Fruit fly (Drosophila melanogaster) whole organism, adult: ENCODE results near the gene RhoGEF3.
A peak's percentile ranks its signal among the peaks of the same experiment; 100 is the strongest.

Experiments
- CG11617 ChIP-seq: fragments of 200-800 bp; sonication (Bioruptor generic); optimal IDR thresholded peaks from 2 replicates; lab custom pipeline; 2017; ENCODE audit warnings: mild to moderate bottlenecking, missing biosample characterization, missing genetic modification reagents, missing genetic modification characterization
- CG12768 ChIP-seq: fragments of 200-800 bp; sonication (Bioruptor generic); optimal IDR thresholded peaks from 2 replicates; lab custom pipeline; 2017; ENCODE audit warnings: missing biosample characterization, missing genetic modification characterization, mild to moderate bottlenecking, moderate library complexity, missing genetic modification reagents
- CG14711 ChIP-seq: fragments of 200-800 bp; sonication (Bioruptor generic); optimal IDR thresholded peaks from 2 replicates; lab custom pipeline; 2018; ENCODE audit warnings: missing biosample characterization, mild to moderate bottlenecking, missing genetic modification characterization, moderate library complexity
- CG1620 ChIP-seq: fragments of 200-800 bp; sonication (Bioruptor generic); optimal IDR thresholded peaks from 2 replicates; lab custom pipeline; 2016; ENCODE audit warnings: missing biosample characterization, missing genetic modification characterization
- CG33017 ChIP-seq: fragments of 200-800 bp; sonication (Bioruptor generic); optimal IDR thresholded peaks from 2 replicates; lab custom pipeline; 2018; ENCODE audit warnings: missing biosample characterization, mild to moderate bottlenecking, missing genetic modification characterization, moderate library complexity
- CG5204 ChIP-seq: fragments of 200-800 bp; sonication (Bioruptor generic); optimal IDR thresholded peaks from 2 replicates; lab custom pipeline; 2016; ENCODE audit warnings: missing biosample characterization, missing genetic modification characterization
- CG7045 ChIP-seq: fragments of 200-800 bp; sonication (Bioruptor generic); optimal IDR thresholded peaks from 2 replicates; lab custom pipeline; 2017; ENCODE audit warnings: missing biosample characterization, mild to moderate bottlenecking, missing genetic modification characterization
- CG7101 ChIP-seq: fragments of 200-800 bp; sonication (Bioruptor generic); optimal IDR thresholded peaks from 2 replicates; lab custom pipeline; 2018; ENCODE audit warnings: missing biosample characterization, mild to moderate bottlenecking, missing genetic modification characterization, moderate library complexity
- Clk ChIP-seq: fragments of 200-800 bp; sonication (Bioruptor generic); optimal IDR thresholded peaks from 2 replicates; lab custom pipeline; 2017; ENCODE audit warnings: missing biosample characterization, missing genetic modification characterization
- Crg-1 ChIP-seq: fragments of 200-800 bp; sonication (Bioruptor generic); optimal IDR thresholded peaks from 2 replicates; lab custom pipeline; 2016; ENCODE audit warnings: missing biosample characterization, missing genetic modification characterization
- Hr96 ChIP-seq: fragments of 200-800 bp; sonication (Bioruptor generic); optimal IDR thresholded peaks from 2 replicates; lab custom pipeline; 2016; ENCODE audit warnings: missing biosample characterization, missing genetic modification characterization
- Mnt ChIP-seq: fragments of 200-800 bp; sonication (Bioruptor generic); optimal IDR thresholded peaks from 2 replicates; lab custom pipeline; 2016; ENCODE audit warnings: missing biosample characterization, mild to moderate bottlenecking, missing genetic modification characterization
- bab1 ChIP-seq: fragments of 200-800 bp; sonication (Bioruptor generic); optimal IDR thresholded peaks from 3 replicates; lab custom pipeline; 2019; ENCODE audit warnings: missing biosample characterization, mild to moderate bottlenecking, missing genetic modification characterization, moderate library complexity
- cic ChIP-seq: fragments of 200-800 bp; sonication (Bioruptor generic); optimal IDR thresholded peaks from 2 replicates; lab custom pipeline; 2017; ENCODE audit warnings: missing biosample characterization, mild to moderate bottlenecking, missing genetic modification characterization, moderate library complexity
- cnc ChIP-seq, 2 experiments: fragments of >200 bp; optimal IDR thresholded peaks; 2 replicates each; lab custom pipeline; 2017
- kay ChIP-seq: fragments of 200-800 bp; sonication (Bioruptor generic); peaks from one replicate; lab custom pipeline; 2016; ENCODE audit warnings: missing biosample characterization, missing genetic modification characterization, borderline replicate concordance
- ovo ChIP-seq: fragments of 200-800 bp; sonication (Bioruptor generic); optimal IDR thresholded peaks from 2 replicates; lab custom pipeline; 2016; ENCODE audit warnings: missing biosample characterization, missing genetic modification characterization
- pad ChIP-seq: fragments of 200-800 bp; sonication (Bioruptor generic); optimal IDR thresholded peaks from 3 replicates; lab custom pipeline; 2017; ENCODE audit warnings: missing biosample characterization, missing genetic modification characterization, mild to moderate bottlenecking, moderate library complexity, missing genetic modification reagents
- tj ChIP-seq: fragments of 200-800 bp; sonication (Bioruptor generic); optimal IDR thresholded peaks from 3 replicates; lab custom pipeline; 2017; ENCODE audit warnings: missing biosample characterization, mild to moderate bottlenecking, missing genetic modification characterization, moderate library complexity
- toe ChIP-seq: fragments of 200-800 bp; sonication (Bioruptor generic); optimal IDR thresholded peaks from 2 replicates; lab custom pipeline; 2016; ENCODE audit warnings: missing biosample characterization, missing genetic modification characterization

Gene RhoGEF3

dm6 chr3L:319145-320009, 42.1 kb downstream of the RhoGEF3 start, which contains the start of gene fwd:
Gene fwd (minus strand): TSS chr3L:319884.
- TF ChIP-seq bab1 (GFP tag; lab: Kevin White, UChicago) = peak; percentile 70
- no peak for TF ChIP-seq toe (GFP tag; lab: Kevin White, UChicago)
- TF ChIP-seq ovo (GFP tag; lab: Kevin White, UChicago) = peak; percentile 52
- TF ChIP-seq cnc (optimal IDR thresholded peaks at IDR 0.05; lab: Kevin White, UChicago) = no peak
- TF ChIP-seq CG11617 (GFP tag; lab: Kevin White, UChicago) = peak; percentile 57
- peak; percentile 51 for TF ChIP-seq CG7101
- TF ChIP-seq kay (GFP tag; lab: Kevin White, UChicago) = no peak
- no peak for TF ChIP-seq Crg-1 (GFP tag; lab: Kevin White, UChicago)
- no peak for TF ChIP-seq CG7045
- peak; percentile 47 for TF ChIP-seq cic (GFP tag; lab: Kevin White, UChicago)
- TF ChIP-seq CG1620 (GFP tag; lab: Kevin White, UChicago) = peak; percentile 23
- peak; percentile 51 for TF ChIP-seq pad
- TF ChIP-seq CG14711 (tag; lab: Kevin White, UChicago) = no peak
- no peak for TF ChIP-seq Mnt (GFP tag; lab: Kevin White, UChicago)
- TF ChIP-seq Hr96 (GFP tag; lab: Kevin White, UChicago) = no peak
- TF ChIP-seq Clk = no peak
- TF ChIP-seq CG33017 (tag; lab: Kevin White, UChicago) = peak; percentile 22
- TF ChIP-seq CG5204 (GFP tag; lab: Kevin White, UChicago) = no peak
- TF ChIP-seq tj (GFP tag; lab: Kevin White, UChicago) = peak; percentile 18
- TF ChIP-seq CG12768 (GFP tag; lab: Kevin White, UChicago) = no peak

dm6 chr3L:320010-320337, 42.7 kb downstream of the RhoGEF3 start:
- no peak for TF ChIP-seq Mnt (GFP tag; lab: Kevin White, UChicago)
- no peak for TF ChIP-seq CG7045
- TF ChIP-seq pad = no peak
- TF ChIP-seq Crg-1 (GFP tag; lab: Kevin White, UChicago) = no peak

- TF ChIP-seq Hr96 (GFP tag; lab: Kevin White, UChicago) (no peak), CG14711 (tag; lab: Kevin White, UChicago) (no peak), CG33017 (tag; lab: Kevin White, UChicago) (no peak)
These were observed 43.6 kb downstream of the RhoGEF3 start for dm6 chr3L:320798-321197.

dm6 chr3L:321495-321894, 44.3 kb downstream of the RhoGEF3 start:
- no peak for TF ChIP-seq ovo (GFP tag; lab: Kevin White, UChicago)
- TF ChIP-seq Hr96 (GFP tag; lab: Kevin White, UChicago) = no peak
- TF ChIP-seq CG7045 = no peak
- no peak for TF ChIP-seq Mnt (GFP tag; lab: Kevin White, UChicago)
- no peak for TF ChIP-seq cic (GFP tag; lab: Kevin White, UChicago)
- TF ChIP-seq CG7101 = no peak
- TF ChIP-seq CG5204 (GFP tag; lab: Kevin White, UChicago) = no peak
- no peak for TF ChIP-seq Crg-1 (GFP tag; lab: Kevin White, UChicago)
- TF ChIP-seq pad = no peak
- no peak for TF ChIP-seq cnc (optimal IDR thresholded peaks at IDR 0.05; lab: Kevin White, UChicago)
- TF ChIP-seq Clk = no peak
- TF ChIP-seq bab1 (GFP tag; lab: Kevin White, UChicago) = no peak
- no peak for TF ChIP-seq CG1620 (GFP tag; lab: Kevin White, UChicago)

- TF ChIP-seq toe (GFP tag; lab: Kevin White, UChicago) = no peak
- peak; percentile 23 for TF ChIP-seq bab1 (GFP tag; lab: Kevin White, UChicago)
- peak; percentile 13 for TF ChIP-seq pad
- peak; percentile 9 for TF ChIP-seq CG7101
- peak; percentile 12 for TF ChIP-seq CG14711 (tag; lab: Kevin White, UChicago)
- peak; percentile 17 for TF ChIP-seq CG1620 (GFP tag; lab: Kevin White, UChicago)
- TF ChIP-seq CG11617 (GFP tag; lab: Kevin White, UChicago) = no peak
- peak; percentile 98 for TF ChIP-seq Mnt (GFP tag; lab: Kevin White, UChicago)
These were observed 47.2 kb downstream of the RhoGEF3 start, which contains the start of gene CG32344 for dm6 chr3L:324486-324885. Gene CG32344 (minus strand): TSS chr3L:324720.

dm6 chr3L:327833-328232, 50.6 kb downstream of the RhoGEF3 start, which contains the start of the genes Atac3 and Ptpmeg:
Gene Atac3 (minus strand): TSS chr3L:327992.
Gene Ptpmeg (plus strand): TSS chr3L:328097.
- peak; percentile 1 for TF ChIP-seq bab1 (GFP tag; lab: Kevin White, UChicago)
- no peak for TF ChIP-seq cnc (optimal IDR thresholded peaks at IDR 0.05; lab: Kevin White, UChicago)
- TF ChIP-seq CG33017 (tag; lab: Kevin White, UChicago) = no peak
- peak; percentile 24 for TF ChIP-seq CG7101
- TF ChIP-seq pad = peak; percentile 7

dm6 chr3L:329153-329698, 52.0 kb downstream of the RhoGEF3 start:
- no peak for TF ChIP-seq cic (GFP tag; lab: Kevin White, UChicago)
- TF ChIP-seq CG1620 (GFP tag; lab: Kevin White, UChicago) = no peak
- TF ChIP-seq CG11617 (GFP tag; lab: Kevin White, UChicago) = no peak
- no peak for TF ChIP-seq toe (GFP tag; lab: Kevin White, UChicago)
- no peak for TF ChIP-seq Hr96 (GFP tag; lab: Kevin White, UChicago)
- TF ChIP-seq kay (GFP tag; lab: Kevin White, UChicago) = no peak
- TF ChIP-seq CG7101 = no peak
- no peak for TF ChIP-seq ovo (GFP tag; lab: Kevin White, UChicago)
- TF ChIP-seq CG5204 (GFP tag; lab: Kevin White, UChicago) = no peak
- TF ChIP-seq tj (GFP tag; lab: Kevin White, UChicago) = no peak
- TF ChIP-seq CG12768 (GFP tag; lab: Kevin White, UChicago) = no peak
- TF ChIP-seq CG33017 (tag; lab: Kevin White, UChicago) = no peak
- no peak for TF ChIP-seq pad
- TF ChIP-seq bab1 (GFP tag; lab: Kevin White, UChicago) = no peak
- no peak for TF ChIP-seq cnc (optimal IDR thresholded peaks at IDR 0.05; lab: Kevin White, UChicago)
- no peak for TF ChIP-seq Clk
- no peak for TF ChIP-seq Mnt (GFP tag; lab: Kevin White, UChicago)
- TF ChIP-seq CG14711 (tag; lab: Kevin White, UChicago) = no peak
- no peak for TF ChIP-seq CG7045
